Worm (Caenorhabditis elegans) whole organism, mixed stage, embryonic: ENCODE results near the gene D1054.3.

ENCODE experiments used
- elt-3 ChIP-seq: fragments of 150-350 bp; optimal IDR thresholded peaks from 2 replicates; lab custom pipeline; 2014; ENCODE audit warnings: missing biosample characterization, missing genetic modification characterization
- lin-13 ChIP-seq: fragments of 150-350 bp; optimal IDR thresholded peaks from 2 replicates; lab custom pipeline; 2014; ENCODE audit warnings: missing biosample characterization, missing genetic modification characterization
- mab-5 ChIP-seq: fragments of 150-350 bp; optimal IDR thresholded peaks from 2 replicates; lab custom pipeline; 2014; ENCODE audit warnings: missing biosample characterization, missing genetic modification characterization
- nhr-76 ChIP-seq: sonication (generic microtip); optimal IDR thresholded peaks from 2 replicates; lab custom pipeline; 2017; ENCODE audit warnings: missing biosample characterization, missing genetic modification characterization
- sptf-1 ChIP-seq: sonication (generic microtip); optimal IDR thresholded peaks from 2 replicates; lab custom pipeline; 2017; ENCODE audit warnings: mild to moderate bottlenecking, missing genetic modification characterization, moderate library complexity, missing compliant biosample characterization
- unc-62 ChIP-seq: fragments of 150-350 bp; optimal IDR thresholded peaks from 2 replicates; lab custom pipeline; 2014; ENCODE audit warnings: missing biosample characterization, missing genetic modification reagents, missing genetic modification characterization
- zip-8 ChIP-seq: fragments of 150-350 bp; optimal IDR thresholded peaks from 2 replicates; lab custom pipeline; 2014; ENCODE audit warnings: missing biosample characterization, missing genetic modification characterization
- ztf-11 ChIP-seq: fragments of 150-350 bp; optimal IDR thresholded peaks from 2 replicates; lab custom pipeline; 2014; ENCODE audit warnings: missing biosample characterization, missing genetic modification characterization

DNA sequence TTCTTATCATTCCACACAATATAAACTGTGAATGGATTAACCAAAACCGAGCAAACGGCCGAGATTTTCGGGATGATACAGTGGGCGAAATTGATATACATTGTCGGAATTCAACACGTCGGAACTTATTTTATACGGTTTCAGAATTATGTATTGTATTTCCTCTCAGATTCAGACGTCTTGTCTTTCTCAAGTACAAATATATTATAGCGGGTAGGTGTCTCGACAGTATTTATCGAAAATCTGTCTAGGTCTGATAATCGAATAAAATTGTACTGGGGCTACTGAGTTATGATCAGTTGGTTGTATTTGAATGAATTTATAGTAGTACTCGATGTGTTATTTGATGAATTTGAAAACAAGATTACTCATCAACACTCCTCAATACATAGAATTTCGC is 27.6 kb upstream of the D1054.3 start, which contains the start of gene srj-22:
- no peak for TF ChIP-seq elt-3
- TF ChIP-seq ztf-11 (tag; lab: Kevin White, UChicago): no peak
- no peak for TF ChIP-seq zip-8 (tag; lab: Kevin White, UChicago)
- TF ChIP-seq nhr-76 (tag; lab: Kevin White, UChicago): no peak
- no peak for TF ChIP-seq sptf-1 (tag; lab: Kevin White, UChicago)
- TF ChIP-seq mab-5 (tag; lab: Kevin White, UChicago): no peak
- TF ChIP-seq unc-62 (GFP tag; lab: Kevin White, UChicago): no peak
- no peak for TF ChIP-seq lin-13 (tag; lab: Kevin White, UChicago)
